Worm (Caenorhabditis elegans) whole organism, early embryonic: Measurements from ENCODE around the gene srh-141.

Experiments used
- ama-1 ChIP-seq: fragments of 150-350 bp; optimal IDR thresholded peaks from 2 replicates; lab custom pipeline; 2014
- hnd-1 ChIP-seq: sonication (generic microtip); optimal IDR thresholded peaks from 2 replicates; lab custom pipeline; 2016; ENCODE audit warnings: missing genetic modification characterization, missing compliant biosample characterization

DNA sequence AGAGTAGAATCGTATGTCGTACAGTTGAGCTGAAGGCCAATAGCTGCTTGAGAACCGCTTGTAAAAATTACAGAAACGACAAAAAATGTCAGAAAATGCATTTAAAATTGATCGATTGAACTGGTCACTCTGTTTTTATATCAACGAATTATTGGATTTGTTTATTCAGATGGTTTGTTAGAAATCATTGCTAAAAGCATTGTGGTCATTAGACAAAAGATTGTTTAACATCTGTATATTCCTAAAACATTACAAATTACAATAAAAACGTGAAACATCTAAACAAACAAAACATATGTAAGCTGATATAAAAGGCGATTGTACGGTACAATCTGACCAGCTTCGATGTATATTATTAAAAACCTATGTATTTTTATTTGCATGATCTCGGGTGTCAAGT is 8.2 kb upstream of the srh-141 start, which contains the start of the genes F26D2.13 and F26D2.14:
- TF ChIP-seq ama-1 (lab: Kevin White, UChicago) (no peak), hnd-1 (no peak)
